Fruit fly (Drosophila melanogaster) whole organism, larva: ENCODE measurements around the gene CG4462.

Source experiments
- noc ChIP-seq: fragments of 200-800 bp; sonication (Bioruptor generic); optimal IDR thresholded peaks from 3 replicates; lab custom pipeline; 2019; ENCODE audit warnings: missing biosample characterization, mild to moderate bottlenecking, missing genetic modification characterization, moderate library complexity

The CG4462 gene

dm6 chr3R:19925271-19925670, at the start of gene CG4462:
CG4462 (minus strand) TSS chr3R:19925371.
- no peak for TF ChIP-seq noc (tag; lab: Kevin White, UChicago)

dm6 chr3R:19972598-19972997, 47.4 kb upstream of the CG4462 start, which contains the start of gene CG31213:
CG31213 (plus strand) TSS chr3R:19972898.
- TF ChIP-seq noc (tag; lab: Kevin White, UChicago), result no peak

- TF ChIP-seq noc (tag; lab: Kevin White, UChicago), result no peak
These were observed 43.5 kb upstream of the CG4462 start for dm6 chr3R:19968695-19969094.

dm6 chr3R:19948143-19948542, 23.0 kb upstream of the CG4462 start, which contains the start of gene CG4783:
CG4783 (plus strand) TSS chr3R:19948443.
- TF ChIP-seq noc (tag; lab: Kevin White, UChicago), result no peak

dm6 chr3R:19942312-19942711, 17.1 kb upstream of the CG4462 start, which contains the start of gene CG46042:
CG46042 (minus strand) TSS chr3R:19942412.
- TF ChIP-seq noc (tag; lab: Kevin White, UChicago), result no peak

dm6 chr3R:19938941-19939587, 13.9 kb upstream of the CG4462 start:
- no peak for TF ChIP-seq noc (tag; lab: Kevin White, UChicago)

dm6 chr3R:19935777-19936125, 10.6 kb upstream of the CG4462 start:
- no peak for TF ChIP-seq noc (tag; lab: Kevin White, UChicago)

- TF ChIP-seq noc (tag; lab: Kevin White, UChicago), result no peak
These were observed 9.9 kb upstream of the CG4462 start, which contains the start of gene mira for dm6 chr3R:19934840-19935776. mira (minus strand) TSS chr3R:19935120.

dm6 chr3R:19932169-19932568, 7.0 kb upstream of the CG4462 start:
- no peak for TF ChIP-seq noc (tag; lab: Kevin White, UChicago)

- no peak for TF ChIP-seq noc (tag; lab: Kevin White, UChicago)
These were observed 5.9 kb upstream of the CG4462 start for dm6 chr3R:19930913-19931706.

dm6 chr3R:19928544-19928943, 3.4 kb upstream of the CG4462 start, which contains the start of gene CG4459:
CG4459 (minus strand) TSS chr3R:19928644.
- no peak for TF ChIP-seq noc (tag; lab: Kevin White, UChicago)

dm6 chr3R:19924331-19924730, 840 bp downstream of the CG4462 start:
- peak; percentile 65 for TF ChIP-seq noc (tag; lab: Kevin White, UChicago)

dm6 chr3R:19918207-19918606, 7.0 kb downstream of the CG4462 start, which contains the start of gene CG4770:
CG4770 (plus strand) TSS chr3R:19918507.
- no peak for TF ChIP-seq noc (tag; lab: Kevin White, UChicago)

dm6 chr3R:19917739-19918138, 7.4 kb downstream of the CG4462 start, which contains the start of gene CG4465:
CG4465 (minus strand) TSS chr3R:19917839.
- no peak for TF ChIP-seq noc (tag; lab: Kevin White, UChicago)

- no peak for TF ChIP-seq noc (tag; lab: Kevin White, UChicago)
These were observed 9.9 kb downstream of the CG4462 start, which contains the start of the genes Xport-A and Xport-B for dm6 chr3R:19915312-19915711. Xport-A (minus strand) TSS chr3R:19915412. Xport-B (minus strand) TSS chr3R:19915412.
